Fruit fly (Drosophila melanogaster): ENCODE measurements around the gene CycA.

CycA gene

DNA sequence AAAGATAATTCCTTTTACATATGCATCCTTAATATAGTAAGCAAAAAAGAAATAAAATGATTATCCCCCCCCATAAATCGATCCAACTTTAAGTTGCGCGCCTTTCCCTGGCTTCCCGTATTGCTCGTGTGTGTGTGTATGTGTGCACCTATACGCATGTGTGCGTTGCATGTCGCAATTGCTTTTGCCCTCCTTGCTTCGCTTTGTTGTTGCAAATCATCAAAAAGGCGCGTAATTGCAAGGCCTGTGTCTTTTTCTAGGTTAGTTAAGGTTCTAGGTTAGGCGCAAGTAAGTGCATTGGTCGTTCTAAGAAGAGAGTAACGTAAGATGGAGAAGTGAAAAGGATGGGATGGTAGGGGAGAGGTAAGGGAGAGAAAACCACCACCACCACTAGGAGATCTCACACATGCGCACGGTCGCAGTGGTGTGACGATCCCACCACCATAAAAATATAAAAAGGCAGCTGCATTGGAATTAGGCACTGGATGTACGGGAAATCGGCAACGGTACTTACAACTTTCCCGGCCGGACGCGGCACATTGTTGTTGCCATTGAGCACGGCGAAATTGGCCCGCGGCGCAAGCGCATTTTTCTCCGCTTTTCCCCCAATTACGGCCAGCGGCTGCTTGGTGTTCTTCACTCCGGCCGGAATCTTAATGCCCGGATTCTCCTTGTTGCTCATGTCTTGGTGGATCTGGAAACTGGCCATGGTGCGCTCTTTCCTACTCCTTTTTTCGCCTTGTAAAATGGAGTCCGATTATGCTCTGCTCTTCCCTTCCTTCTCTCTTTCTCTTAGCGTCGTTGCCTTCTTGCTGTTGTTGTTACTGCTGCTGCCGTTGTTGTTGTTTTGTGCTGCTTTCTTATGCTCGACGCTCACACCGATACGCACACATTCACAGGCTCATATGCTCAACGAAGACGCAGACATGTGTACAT is 750 bp downstream of the CycA start:
- TF ChIP-seq Myc (optimal IDR thresholded peaks at IDR 0.05) = no peak
- no peak for TF ChIP-seq insv (optimal IDR thresholded peaks at IDR 0.05)
- TF ChIP-seq ttk (optimal IDR thresholded peaks at IDR 0.05) = no peak
- TF ChIP-seq psq (optimal IDR thresholded peaks at IDR 0.05) = no peak
- no peak for TF ChIP-seq h (optimal IDR thresholded peaks at IDR 0.05)

dm6 chr3L:11831199-11831598 is 2.2 kb downstream of the CycA start:
- no peak for TF ChIP-seq h (optimal IDR thresholded peaks at IDR 0.05)
- TF ChIP-seq Myc (optimal IDR thresholded peaks at IDR 0.05) = no peak
- no peak for TF ChIP-seq Sin3A (optimal IDR thresholded peaks at IDR 0.05)

- TF ChIP-seq psq (optimal IDR thresholded peaks at IDR 0.05) (no peak), insv (optimal IDR thresholded peaks at IDR 0.05) (no peak), Sin3A (optimal IDR thresholded peaks at IDR 0.05) (no peak), h (optimal IDR thresholded peaks at IDR 0.05) (no peak), Myc (optimal IDR thresholded peaks at IDR 0.05) (no peak), ttk (optimal IDR thresholded peaks at IDR 0.05) (no peak)
Observed at dm6 chr3L:11828730-11829129, 4.6 kb downstream of the CycA start, which contains the start of gene CG7264. Gene CG7264 (plus strand): TSS chr3L:11829030.

DNA sequence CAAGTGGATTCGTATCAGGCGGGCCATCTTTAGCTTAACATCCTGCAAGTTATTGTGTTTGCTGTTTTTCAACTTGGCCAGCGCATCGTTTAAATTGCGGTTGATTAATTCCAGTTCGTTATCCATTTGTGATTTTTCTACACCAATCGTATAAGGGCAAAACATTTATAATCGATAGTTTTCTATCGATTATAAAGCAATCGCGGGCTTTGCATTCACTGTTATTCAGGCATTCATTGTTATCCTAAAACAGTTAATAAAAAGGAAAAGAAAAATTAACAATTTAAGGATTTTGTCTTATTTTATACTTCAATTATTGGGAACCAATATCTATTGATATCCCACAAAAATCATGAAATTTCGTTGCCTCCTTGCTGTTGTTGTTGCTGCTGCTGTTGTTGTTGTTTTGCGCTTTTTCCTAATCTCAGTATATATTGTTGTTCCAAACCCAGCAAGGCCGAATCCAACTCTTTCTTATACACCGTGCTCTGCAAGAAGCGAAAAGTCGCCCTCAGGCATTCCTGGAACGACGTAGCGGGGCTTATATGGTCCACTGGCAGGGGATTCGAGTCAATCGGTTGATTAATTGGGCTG is 7.7 kb downstream of the CycA start, which contains the start of gene CG32095:
Gene CG32095 (minus strand): TSS at position 173 of the 594 bp plus-strand sequence.
- TF ChIP-seq h (optimal IDR thresholded peaks at IDR 0.05) (no peak), psq (optimal IDR thresholded peaks at IDR 0.05) (no peak), ttk (optimal IDR thresholded peaks at IDR 0.05) (no peak), insv (optimal IDR thresholded peaks at IDR 0.05) (no peak), Sin3A (optimal IDR thresholded peaks at IDR 0.05) (no peak), Myc (optimal IDR thresholded peaks at IDR 0.05) (no peak)

dm6 chr3L:11822446-11823334 is 10.7 kb downstream of the CycA start, which contains the start of gene RpL10Ab:
Gene RpL10Ab (plus strand): TSS chr3L:11822851.
- no peak for TF ChIP-seq psq (optimal IDR thresholded peaks at IDR 0.05)
- no peak for TF ChIP-seq Sin3A (optimal IDR thresholded peaks at IDR 0.05)
- TF ChIP-seq h (optimal IDR thresholded peaks at IDR 0.05) = no peak
- no peak for TF ChIP-seq ttk (optimal IDR thresholded peaks at IDR 0.05)
- TF ChIP-seq insv (optimal IDR thresholded peaks at IDR 0.05) = no peak
- no peak for TF ChIP-seq Myc (optimal IDR thresholded peaks at IDR 0.05)

dm6 chr3L:11821723-11822445 is 11.5 kb downstream of the CycA start, which contains the start of the genes CG11597 and CG5946:
Gene CG11597 (minus strand): TSS chr3L:11822275.
Gene CG5946 (minus strand): TSS chr3L:11822275.
- no peak for TF ChIP-seq Myc (optimal IDR thresholded peaks at IDR 0.05)
- no peak for TF ChIP-seq psq (optimal IDR thresholded peaks at IDR 0.05)
- TF ChIP-seq insv (optimal IDR thresholded peaks at IDR 0.05) = no peak
- TF ChIP-seq ttk (optimal IDR thresholded peaks at IDR 0.05) = no peak
- no peak for TF ChIP-seq h (optimal IDR thresholded peaks at IDR 0.05)
- no peak for TF ChIP-seq Sin3A (optimal IDR thresholded peaks at IDR 0.05)

dm6 chr3L:11819639-11820456 is 13.5 kb downstream of the CycA start:
- TF ChIP-seq ttk (optimal IDR thresholded peaks at IDR 0.05) = no peak

DNA sequence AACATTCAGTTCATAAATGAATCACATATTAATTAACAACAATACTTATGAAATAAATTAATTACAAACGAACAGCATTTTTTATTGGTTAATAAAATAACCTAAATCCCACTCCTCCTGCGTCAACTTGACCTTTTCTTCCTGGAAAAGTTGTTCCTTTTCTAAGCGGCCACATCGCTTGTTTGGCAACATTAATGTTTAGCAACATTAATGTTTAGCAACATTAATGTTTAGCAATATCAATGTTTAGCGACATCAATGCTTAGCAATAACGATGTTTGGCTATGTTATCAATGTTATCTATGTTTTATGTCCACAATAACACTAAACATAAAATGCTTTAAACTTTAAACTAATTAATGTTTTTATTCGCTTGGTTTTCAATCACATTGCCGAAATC is 16.7 kb downstream of the CycA start:
- TF ChIP-seq psq (optimal IDR thresholded peaks at IDR 0.05) = no peak
- no peak for TF ChIP-seq ttk (optimal IDR thresholded peaks at IDR 0.05)
- TF ChIP-seq h (optimal IDR thresholded peaks at IDR 0.05) = no peak
- TF ChIP-seq Myc (optimal IDR thresholded peaks at IDR 0.05) = no peak
- no peak for TF ChIP-seq insv (optimal IDR thresholded peaks at IDR 0.05)
- TF ChIP-seq Sin3A (optimal IDR thresholded peaks at IDR 0.05) = no peak

dm6 chr3L:11815220-11815797 is 18.1 kb downstream of the CycA start, which contains the start of gene CG14130:
Gene CG14130 (plus strand): TSS chr3L:11815444.
- TF ChIP-seq h (optimal IDR thresholded peaks at IDR 0.05) = no peak
- TF ChIP-seq ttk (optimal IDR thresholded peaks at IDR 0.05) = no peak
- TF ChIP-seq psq (optimal IDR thresholded peaks at IDR 0.05) = no peak
- no peak for TF ChIP-seq Myc (optimal IDR thresholded peaks at IDR 0.05)
- TF ChIP-seq Sin3A (optimal IDR thresholded peaks at IDR 0.05) = no peak
- TF ChIP-seq insv (optimal IDR thresholded peaks at IDR 0.05) = no peak

- no peak for TF ChIP-seq psq (optimal IDR thresholded peaks at IDR 0.05)
- TF ChIP-seq h (optimal IDR thresholded peaks at IDR 0.05) = no peak
- TF ChIP-seq ttk (optimal IDR thresholded peaks at IDR 0.05) = no peak
- no peak for TF ChIP-seq Myc (optimal IDR thresholded peaks at IDR 0.05)
- TF ChIP-seq insv (optimal IDR thresholded peaks at IDR 0.05) = no peak
- TF ChIP-seq Sin3A (optimal IDR thresholded peaks at IDR 0.05) = no peak
Observed at dm6 chr3L:11814655-11815054, 18.7 kb downstream of the CycA start, which contains the start of gene Cubn2. Gene Cubn2 (minus strand): TSS chr3L:11814755.
